Worm (Caenorhabditis elegans): ENCODE results near the gene R07B1.7.

The R07B1.7 gene

DNA sequence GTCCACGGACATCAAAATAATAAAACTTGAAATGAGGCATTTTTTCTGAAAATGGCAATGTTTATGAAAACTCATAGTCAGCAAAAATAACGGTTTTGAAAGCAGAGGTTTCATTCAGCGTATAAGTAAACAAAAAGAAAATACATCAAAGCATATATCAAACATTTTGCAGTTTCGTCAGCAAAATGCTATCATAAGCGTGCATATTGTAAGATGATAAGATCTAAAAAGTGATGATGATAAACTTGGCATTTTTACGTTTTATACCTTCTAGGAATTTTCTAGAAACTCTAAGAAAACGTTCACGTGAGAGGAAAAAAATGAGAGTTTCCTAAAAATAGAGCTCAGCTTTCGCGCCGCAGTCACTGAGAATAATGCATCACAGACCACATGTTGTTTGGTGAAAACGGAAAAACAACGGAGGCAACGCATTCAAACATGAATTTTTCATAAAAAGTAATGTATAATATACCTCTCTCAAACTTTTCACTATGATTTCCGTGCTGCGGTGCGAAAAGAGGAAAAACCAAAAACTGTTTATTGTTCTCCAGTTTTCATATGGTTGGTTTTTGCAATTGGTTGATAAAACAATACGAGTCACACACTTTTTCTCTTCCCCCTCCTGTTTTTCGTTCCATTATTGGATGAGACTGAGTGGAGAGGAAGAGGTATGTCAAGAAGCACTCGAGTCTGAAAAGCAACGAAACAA lies 5.8 kb upstream of the R07B1.7 start, which contains the start of the genes gst-36 and R07B1.5:
TSS of gene gst-36 (minus strand) at position 45 of the 709 bp plus-strand sequence.
TSS of gene R07B1.5 (plus strand) at position 665 of the 709 bp plus-strand sequence.
- no peak for TF ChIP-seq ztf-11 (tag; optimal IDR thresholded peaks at IDR 0.05)
- TF ChIP-seq blmp-1 (tag; optimal IDR thresholded peaks at IDR 0.05) = no peak
- no peak for TF ChIP-seq zip-8 (tag; optimal IDR thresholded peaks at IDR 0.05)
- no peak for TF ChIP-seq ceh-83 (GFP tag; optimal IDR thresholded peaks at IDR 0.05)
- no peak for TF ChIP-seq flh-1 (GFP tag; optimal IDR thresholded peaks at IDR 0.05)
- no peak for TF ChIP-seq pha-4 (tag; optimal IDR thresholded peaks at IDR 0.05)

DNA sequence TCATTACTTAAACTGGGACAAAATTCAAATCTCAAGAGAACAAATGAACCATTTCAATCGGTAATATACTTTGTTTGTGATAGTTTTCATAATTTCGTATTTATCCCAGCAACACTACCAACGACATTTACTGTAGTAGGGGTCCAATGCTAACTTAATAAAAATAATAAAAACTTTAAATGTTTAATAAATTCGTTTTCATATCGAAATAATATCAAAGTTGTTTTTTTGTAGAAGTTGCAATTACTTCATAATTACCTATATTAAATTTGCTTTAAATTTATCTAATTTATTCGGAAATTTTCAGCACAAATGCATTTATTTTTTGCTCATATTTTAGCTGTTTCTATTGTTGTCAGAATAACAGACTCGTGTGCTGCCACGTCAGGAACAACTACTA lies 2.6 kb upstream of the R07B1.7 start, which contains the start of gene R07B1.6:
TSS of gene R07B1.6 (plus strand) at position 301 of the 400 bp plus-strand sequence.
- no peak for TF ChIP-seq drap-1 (GFP tag; optimal IDR thresholded peaks at IDR 0.05)
- no peak for TF ChIP-seq nhr-12 (tag; optimal IDR thresholded peaks at IDR 0.05)
- TF ChIP-seq nhr-2 (tag; optimal IDR thresholded peaks at IDR 0.05) = no peak
- no peak for TF ChIP-seq sptf-1 (tag; optimal IDR thresholded peaks at IDR 0.05)
- TF ChIP-seq lsy-2 (tag; optimal IDR thresholded peaks at IDR 0.05) = no peak
- no peak for TF ChIP-seq nhr-76 (tag; optimal IDR thresholded peaks at IDR 0.05)
- TF ChIP-seq cnd-1 (tag; optimal IDR thresholded peaks at IDR 0.05) = no peak
- TF ChIP-seq ceh-39 (tag; optimal IDR thresholded peaks at IDR 0.05) = no peak
- no peak for TF ChIP-seq snpc-4 (tag; optimal IDR thresholded peaks at IDR 0.05)
- TF ChIP-seq hlh-1 (tag; optimal IDR thresholded peaks at IDR 0.05) = no peak
- no peak for TF ChIP-seq ham-2 (GFP tag; optimal IDR thresholded peaks at IDR 0.05)

DNA sequence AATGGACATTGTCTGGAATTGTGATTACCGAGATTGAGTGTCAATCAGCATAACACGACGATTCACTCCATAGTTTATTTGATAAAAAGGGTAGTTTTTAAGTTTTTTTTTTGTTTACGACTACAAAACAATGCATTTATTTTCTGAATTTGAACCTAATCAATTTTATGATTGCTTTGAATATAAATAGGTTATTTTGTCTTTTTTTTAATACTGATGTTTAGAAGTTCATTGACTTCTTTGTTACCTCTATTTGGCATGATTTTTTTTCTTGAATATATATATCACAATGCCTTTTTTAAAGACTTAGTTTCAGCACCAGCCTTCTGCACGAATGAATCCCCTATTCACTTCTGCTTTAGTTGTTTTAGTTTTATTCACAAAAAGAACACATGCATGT lies 602 bp downstream of the R07B1.7 start, which contains the start of gene R07B1.13:
TSS of gene R07B1.13 (plus strand) at position 301 of the 400 bp plus-strand sequence.
- TF ChIP-seq ztf-11 (tag; optimal IDR thresholded peaks at IDR 0.05) (no peak), sptf-1 (tag; optimal IDR thresholded peaks at IDR 0.05) (no peak), flh-1 (GFP tag; optimal IDR thresholded peaks at IDR 0.05) (no peak), ceh-39 (tag; optimal IDR thresholded peaks at IDR 0.05) (no peak), nhr-2 (tag; optimal IDR thresholded peaks at IDR 0.05) (no peak), unc-39 (tag; optimal IDR thresholded peaks at IDR 0.05) (no peak), tbx-8 (GFP tag; optimal IDR thresholded peaks at IDR 0.05) (no peak), mab-5 (tag; optimal IDR thresholded peaks at IDR 0.05) (no peak), M03D4.4 (tag; optimal IDR thresholded peaks at IDR 0.05) (no peak)

DNA sequence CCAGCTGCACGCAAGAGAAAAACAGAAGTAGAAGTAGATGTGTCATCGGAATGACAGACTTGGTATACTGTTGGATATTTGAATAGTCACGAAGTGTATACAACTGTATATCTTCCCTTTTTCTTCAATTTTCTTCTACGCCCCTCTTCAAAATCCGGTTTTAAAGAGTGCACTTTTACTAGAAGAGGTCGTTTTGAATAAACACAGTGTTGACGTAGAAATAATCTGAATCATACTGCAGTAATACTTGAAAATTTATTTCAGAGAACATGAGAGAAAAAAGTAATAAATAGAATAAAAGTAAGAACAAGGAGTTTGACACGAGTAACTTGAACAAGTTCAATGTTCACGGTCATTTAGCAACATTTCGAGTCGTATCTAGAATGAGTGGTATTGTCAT lies 3.6 kb downstream of the R07B1.7 start, which contains the start of gene R07B1.8:
TSS of gene R07B1.8 (minus strand) at position 101 of the 400 bp plus-strand sequence.
- TF ChIP-seq ham-2 (GFP tag; optimal IDR thresholded peaks at IDR 0.05) (no peak), nhr-12 (tag; optimal IDR thresholded peaks at IDR 0.05) (no peak), ztf-11 (tag; optimal IDR thresholded peaks at IDR 0.05) (no peak), mep-1 (tag; optimal IDR thresholded peaks at IDR 0.05) (no peak), sptf-1 (tag; optimal IDR thresholded peaks at IDR 0.05) (no peak), elt-1 (tag; optimal IDR thresholded peaks at IDR 0.05; ENCODE audit: borderline replicate concordance, insufficient read depth) (no peak), ceh-43 (GFP tag; optimal IDR thresholded peaks at IDR 0.05) (no peak), M03D4.4 (tag; optimal IDR thresholded peaks at IDR 0.05) (no peak), lin-13 (tag; optimal IDR thresholded peaks at IDR 0.05) (no peak), nhr-2 (tag; optimal IDR thresholded peaks at IDR 0.05) (no peak), hlh-1 (tag; optimal IDR thresholded peaks at IDR 0.05) (no peak), ces-1 (GFP tag; optimal IDR thresholded peaks at IDR 0.05) (no peak), ceh-83 (GFP tag; optimal IDR thresholded peaks at IDR 0.05) (no peak), mab-5 (tag; optimal IDR thresholded peaks at IDR 0.05) (no peak), unc-39 (tag; optimal IDR thresholded peaks at IDR 0.05) (no peak), lin-32 (GFP tag; optimal IDR thresholded peaks at IDR 0.05) (no peak)

DNA sequence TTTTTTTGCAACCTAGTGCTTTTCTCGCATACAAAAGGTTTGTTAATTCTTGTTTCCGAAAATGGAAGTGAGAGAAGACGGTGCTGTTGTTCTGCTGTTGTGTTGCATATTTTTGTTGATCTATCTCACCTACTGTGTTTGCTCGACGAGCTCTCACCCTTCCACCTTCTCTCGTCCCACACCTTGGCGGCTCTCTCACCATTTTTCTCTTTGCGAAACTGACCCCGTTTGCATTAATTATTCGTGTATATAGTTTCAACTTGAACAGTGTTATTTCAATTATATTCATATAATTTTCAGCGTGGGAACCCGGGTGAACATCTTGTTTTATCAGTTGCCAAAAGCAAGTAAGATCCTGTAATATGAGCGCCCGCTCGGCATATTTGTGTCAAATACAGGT lies 8.2 kb downstream of the R07B1.7 start, which contains the start of gene R07B1.9:
TSS of gene R07B1.9 (plus strand) at position 301 of the 400 bp plus-strand sequence.
- TF ChIP-seq lsy-2 (tag; optimal IDR thresholded peaks at IDR 0.05) (no peak), zip-8 (tag; optimal IDR thresholded peaks at IDR 0.05) (no peak), ceh-39 (tag; optimal IDR thresholded peaks at IDR 0.05) (no peak), ceh-83 (GFP tag; optimal IDR thresholded peaks at IDR 0.05) (no peak), sem-2 (GFP tag; optimal IDR thresholded peaks at IDR 0.05) (no peak), snpc-4 (tag; optimal IDR thresholded peaks at IDR 0.05) (no peak), unc-39 (tag; optimal IDR thresholded peaks at IDR 0.05) (no peak), mls-2 (tag; optimal IDR thresholded peaks at IDR 0.05) (no peak), nhr-76 (tag; optimal IDR thresholded peaks at IDR 0.05) (no peak), hlh-1 (tag; optimal IDR thresholded peaks at IDR 0.05) (no peak), lin-32 (GFP tag; optimal IDR thresholded peaks at IDR 0.05) (no peak), nhr-2 (tag; optimal IDR thresholded peaks at IDR 0.05) (no peak), tbx-8 (GFP tag; optimal IDR thresholded peaks at IDR 0.05) (no peak), lin-13 (tag; optimal IDR thresholded peaks at IDR 0.05) (no peak), ceh-43 (GFP tag; optimal IDR thresholded peaks at IDR 0.05) (no peak), unc-120 (tag; optimal IDR thresholded peaks at IDR 0.05; ENCODE audit: poor library complexity, severe bottlenecking) (no peak)

Measured in whole organism, mixed stage, embryonic.